Fruit fly (Drosophila melanogaster): Measurements from ENCODE around the gene Neto.

The Neto gene

DNA sequence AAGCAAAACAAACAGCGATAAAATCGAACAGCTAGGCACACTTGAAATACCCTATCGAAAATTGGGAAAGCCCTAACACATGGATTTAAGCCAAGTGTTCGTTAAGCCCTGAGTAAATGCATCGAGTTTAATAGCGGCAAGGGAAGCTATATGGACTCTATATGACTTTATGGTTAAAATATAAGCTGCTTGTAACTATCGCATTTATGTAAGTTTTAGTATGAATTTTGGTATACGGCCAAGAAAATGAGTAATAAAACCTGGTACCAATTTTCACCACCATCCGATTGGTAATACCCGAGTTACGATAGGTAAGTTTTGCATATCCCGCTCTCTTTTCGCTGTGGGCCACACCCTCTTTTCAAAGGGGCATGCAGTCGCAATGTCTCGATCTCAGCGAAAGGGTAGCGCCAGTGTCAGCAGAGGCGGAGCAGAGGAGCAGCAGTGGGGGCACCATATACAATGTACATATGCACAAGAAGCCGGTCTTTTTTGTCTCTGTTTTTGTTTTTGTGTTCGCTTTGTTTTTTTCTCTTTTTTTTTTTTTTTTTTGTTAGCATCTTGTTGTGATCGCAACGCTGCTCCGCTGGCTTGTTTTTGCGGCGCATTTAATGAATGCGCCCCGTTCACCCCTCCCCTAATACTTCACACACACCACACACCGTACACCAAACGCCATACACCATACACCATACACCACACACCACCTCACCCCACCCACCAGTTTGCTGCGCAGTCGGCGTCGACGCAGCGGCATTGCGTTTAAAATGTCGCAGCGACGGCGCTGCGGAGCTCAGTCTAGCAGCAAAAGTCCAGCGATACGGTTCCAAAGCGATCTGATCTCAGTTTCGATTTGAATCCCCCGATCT lies 41.5 kb upstream of the Neto start, which contains the start of gene GstT4 (continued):
- TF ChIP-seq CG15336 (GFP tag; IDR thresholded peaks at IDR 0.05) (peak; percentile 97), eg (GFP tag; IDR thresholded peaks at IDR 0.05) (peak; percentile 99), CG8119 (GFP tag; IDR thresholded peaks at IDR 0.05) (peak; percentile 98), CG6808 (GFP tag; optimal IDR thresholded peaks at IDR 0.05) (peak; percentile 94), CG6792 (GFP tag; optimal IDR thresholded peaks at IDR 0.05) (peak; percentile 94), CG9139 (GFP tag; optimal IDR thresholded peaks at IDR 0.05) (peak; percentile 97), CG6854 (GFP tag; optimal IDR thresholded peaks at IDR 0.05) (peak; percentile 75), Smox (GFP tag; optimal IDR thresholded peaks at IDR 0.05) (peak; percentile 82), acj6 (GFP tag; optimal IDR thresholded peaks at IDR 0.05) (peak; percentile 79), Hr38 (GFP tag; optimal IDR thresholded peaks at IDR 0.05) (peak; percentile 66), CG8632 (GFP tag; optimal IDR thresholded peaks at IDR 0.05) (peak; percentile 90), Gug (GFP tag; IDR thresholded peaks at IDR 0.05) (peak; percentile 96), CG3032 (tag; optimal IDR thresholded peaks at IDR 0.05) (peak; percentile 89), Eip75B (GFP tag; optimal IDR thresholded peaks at IDR 0.05) (peak; percentile 94)

dm6 chrX:13406293-13406692 lies 39.4 kb upstream of the Neto start:
- no peak for TF ChIP-seq achi (GFP tag; optimal IDR thresholded peaks at IDR 0.05)
- no peak for TF ChIP-seq Met (GFP tag; optimal IDR thresholded peaks at IDR 0.05)
- TF ChIP-seq dsx (GFP tag; optimal IDR thresholded peaks at IDR 0.05; ENCODE audit: poor library complexity, severe bottlenecking), result peak; percentile 79
- TF ChIP-seq pdm3 (GFP tag; optimal IDR thresholded peaks at IDR 0.05), result no peak
- TF ChIP-seq Hr4 (GFP tag; optimal IDR thresholded peaks at IDR 0.05), result peak; percentile 15
- TF ChIP-seq ss (GFP tag; optimal IDR thresholded peaks at IDR 0.05), result peak; percentile 65 to 87
- peak; percentile 61 for TF ChIP-seq CG6808 (GFP tag; optimal IDR thresholded peaks at IDR 0.05)
- TF ChIP-seq CG9139 (GFP tag; optimal IDR thresholded peaks at IDR 0.05), result peak; percentile 62
- no peak for TF ChIP-seq fd59A (GFP tag; optimal IDR thresholded peaks at IDR 0.05)
- no peak for TF ChIP-seq cyc (GFP tag; optimal IDR thresholded peaks at IDR 0.05)
- no peak for TF ChIP-seq fd85E (GFP tag; optimal IDR thresholded peaks at IDR 0.05)
- TF ChIP-seq fkh (GFP tag; optimal IDR thresholded peaks at IDR 0.05), result no peak
- TF ChIP-seq CG8319 (GFP tag; optimal IDR thresholded peaks at IDR 0.05), result no peak
- TF ChIP-seq CG6792 (GFP tag; optimal IDR thresholded peaks at IDR 0.05), result no peak
- peak; percentile 51; the same call in 1 of the 2 replicates for TF ChIP-seq CG15336 (GFP tag; IDR thresholded peaks at IDR 0.05)
- TF ChIP-seq topi (GFP tag; optimal IDR thresholded peaks at IDR 0.05), result no peak
- no peak for TF ChIP-seq CG34406 (GFP tag; optimal IDR thresholded peaks at IDR 0.05)
- TF ChIP-seq CG8119 (GFP tag; IDR thresholded peaks at IDR 0.05), result peak; percentile 46; the same call in 2 of the 3 replicates
- peak; percentile 68 for TF ChIP-seq CG6276 (GFP tag; optimal IDR thresholded peaks at IDR 0.05)
- TF ChIP-seq Sox15 (GFP tag; optimal IDR thresholded peaks at IDR 0.05), result no peak
- peak; percentile 56; the same call in 2 of the 3 replicates for TF ChIP-seq eg (GFP tag; IDR thresholded peaks at IDR 0.05)
- TF ChIP-seq CG31627 (GFP tag; optimal IDR thresholded peaks at IDR 0.05), result no peak
- peak; percentile 4 for TF ChIP-seq CG1621 (tag; optimal IDR thresholded peaks at IDR 0.05)
- no peak for TF ChIP-seq CG6854 (GFP tag; optimal IDR thresholded peaks at IDR 0.05)
- no peak for TF ChIP-seq CG3919 (GFP tag; optimal IDR thresholded peaks at IDR 0.05)
- no peak for TF ChIP-seq dac (GFP tag; optimal IDR thresholded peaks at IDR 0.05)
- no peak for TF ChIP-seq Sox102F (GFP tag; optimal IDR thresholded peaks at IDR 0.05)
- TF ChIP-seq Lpt (GFP tag; optimal IDR thresholded peaks at IDR 0.05), result peak; percentile 51
- TF ChIP-seq CG8632 (GFP tag; optimal IDR thresholded peaks at IDR 0.05), result no peak
- no peak for TF ChIP-seq Blimp-1 (GFP tag; optimal IDR thresholded peaks at IDR 0.05)
- TF ChIP-seq CG11902 (GFP tag; optimal IDR thresholded peaks at IDR 0.05), result no peak
- peak; percentile 20 for TF ChIP-seq spab (GFP tag; optimal IDR thresholded peaks at IDR 0.05)
- peak; percentile 44 for TF ChIP-seq CG16779 (tag; optimal IDR thresholded peaks at IDR 0.05)
- no peak for TF ChIP-seq CG7368 (GFP tag; optimal IDR thresholded peaks at IDR 0.05)
- TF ChIP-seq salr (GFP tag; optimal IDR thresholded peaks at IDR 0.05), result no peak
- no peak for TF ChIP-seq esn (GFP tag; optimal IDR thresholded peaks at IDR 0.05)
- TF ChIP-seq Eip78C (GFP tag), result no peak
